Fruit fly (Drosophila melanogaster): ENCODE measurements around the gene CG8952.

The CG8952 gene

DNA sequence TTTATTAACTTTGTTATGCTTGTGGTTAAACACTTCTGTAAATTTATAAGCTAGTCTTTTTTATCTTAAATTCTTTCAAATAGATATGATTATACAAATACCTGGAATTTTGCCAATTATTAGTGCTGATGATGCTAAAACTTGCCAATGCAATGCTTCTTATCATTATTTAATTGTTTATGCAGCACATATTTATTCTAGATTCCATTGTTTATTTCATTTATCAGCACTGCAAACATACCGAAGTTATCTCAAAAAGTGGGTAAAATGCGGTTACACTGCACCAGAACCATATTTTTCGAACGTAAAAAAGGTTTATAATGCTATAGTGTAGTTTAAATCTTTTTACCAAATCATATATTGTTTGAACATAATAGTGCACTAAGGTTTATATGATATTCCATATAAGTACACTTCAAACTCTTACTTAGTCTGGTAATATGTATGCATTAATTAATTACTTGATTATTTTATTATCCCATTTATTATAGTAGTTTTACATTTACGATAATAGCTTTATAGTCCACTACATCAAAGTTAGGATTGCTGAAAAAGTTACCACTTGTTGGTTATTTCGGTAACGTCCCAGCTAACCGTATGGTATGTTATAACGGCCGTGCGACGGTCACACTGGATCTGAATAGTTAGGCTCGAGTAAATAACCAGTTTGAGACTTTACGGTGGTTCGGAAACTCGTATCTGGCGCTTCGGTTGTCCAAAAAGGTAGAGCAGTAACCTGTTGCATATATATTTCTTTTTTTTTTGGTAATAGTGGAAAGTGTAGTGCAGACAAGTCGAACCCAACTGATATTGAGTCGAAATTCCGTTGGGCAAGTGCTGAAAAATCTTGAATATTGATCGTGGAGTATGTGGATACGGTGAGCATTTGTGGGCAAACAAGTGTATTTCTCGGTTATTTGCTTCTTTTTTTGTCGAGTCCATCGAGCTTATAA lies 22.3 kb upstream of the CG8952 start, which contains the start of gene Rhp:
Gene Rhp, plus strand, starts transcription at position 663 of the 953 bp plus-strand sequence.
- TF ChIP-seq CTCF (optimal IDR thresholded peaks at IDR 0.05) = no peak
- no peak for TF ChIP-seq CG8478 (optimal IDR thresholded peaks at IDR 0.05)

DNA sequence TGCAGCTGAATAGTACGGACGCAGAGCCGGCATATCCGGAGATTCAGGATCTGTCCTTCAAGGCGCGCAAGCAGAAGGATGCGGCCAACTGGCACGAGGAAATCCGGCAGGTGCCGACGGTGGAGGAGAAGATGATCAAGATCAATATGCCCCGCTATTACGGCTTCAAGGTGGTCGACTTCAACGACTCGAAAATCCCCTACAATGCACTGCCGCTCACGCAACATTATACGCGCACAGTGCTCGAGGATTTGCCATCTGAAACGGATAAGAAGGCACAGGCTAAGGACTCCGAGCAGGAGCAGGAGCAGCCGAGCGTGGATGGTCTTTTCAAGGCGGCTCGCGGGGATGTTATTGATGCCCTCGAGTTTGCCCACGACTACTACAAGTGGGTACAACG lies 20.0 kb upstream of the CG8952 start:
- TF ChIP-seq CG8478 (optimal IDR thresholded peaks at IDR 0.05) = no peak
- no peak for TF ChIP-seq CTCF (optimal IDR thresholded peaks at IDR 0.05)

- no peak for TF ChIP-seq CTCF (optimal IDR thresholded peaks at IDR 0.05)
- no peak for TF ChIP-seq CG8478 (optimal IDR thresholded peaks at IDR 0.05)
These were observed 19.4 kb upstream of the CG8952 start, which contains the start of the genes Paf-AHalpha and mRpS30 for dm6 chrX:15785429-15786239. Gene Paf-AHalpha (minus strand): TSS chrX:15785583. Gene mRpS30 (plus strand): TSS chrX:15786047.

- no peak for TF ChIP-seq CG8478 (optimal IDR thresholded peaks at IDR 0.05)
These were observed 17.4 kb upstream of the CG8952 start, which contains the start of gene Efhc1.1 for dm6 chrX:15783610-15784009. Gene Efhc1.1 (minus strand): TSS chrX:15783710.

DNA sequence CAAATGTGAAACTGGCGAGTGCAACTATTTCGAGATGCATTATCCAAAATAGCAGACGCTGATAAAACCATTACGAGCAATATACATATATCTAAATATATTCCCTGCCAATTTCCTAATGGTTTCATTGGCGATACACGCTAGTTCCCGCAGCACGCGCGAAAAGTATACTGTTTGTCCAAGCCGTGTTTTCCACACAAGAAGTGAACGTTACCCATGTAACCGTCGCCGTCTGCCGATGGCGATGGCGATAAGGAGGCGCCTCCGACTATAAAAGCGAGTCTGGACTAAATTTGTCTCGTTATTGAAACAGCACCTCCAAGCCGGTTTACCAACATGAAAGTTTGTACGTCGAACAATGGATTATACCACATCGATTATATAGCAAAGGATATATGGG lies 12.6 kb upstream of the CG8952 start, which contains the start of gene CG43673:
Gene CG43673, plus strand, starts transcription at position 301 of the 400 bp plus-strand sequence.
- TF ChIP-seq CTCF (optimal IDR thresholded peaks at IDR 0.05) = no peak
- TF ChIP-seq CG8478 (optimal IDR thresholded peaks at IDR 0.05) = no peak

DNA sequence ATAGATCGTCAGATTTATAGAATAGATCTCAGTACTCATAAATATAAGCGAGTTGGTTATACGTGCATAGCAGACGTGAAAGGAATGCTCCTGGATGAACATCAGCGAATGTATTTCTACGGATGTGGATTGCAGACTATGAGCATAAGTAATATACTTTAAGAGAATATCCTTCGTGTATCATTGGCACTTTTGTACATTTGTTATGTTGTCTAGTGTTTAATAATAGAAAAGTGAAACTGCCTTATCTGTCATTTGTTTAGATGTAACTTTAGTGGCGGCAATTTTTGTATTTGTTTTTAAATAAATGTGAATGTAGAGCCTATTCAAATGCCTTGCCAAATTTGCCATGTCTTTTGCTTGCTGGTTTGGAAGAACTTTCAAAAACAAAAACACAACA lies 6.4 kb upstream of the CG8952 start, which contains the start of gene CG43672:
Gene CG43672, plus strand, starts transcription at position 301 of the 400 bp plus-strand sequence.
- TF ChIP-seq CG8478 (optimal IDR thresholded peaks at IDR 0.05) = no peak

dm6 chrX:15769457-15769856 lies 3.2 kb upstream of the CG8952 start, which contains the start of gene CG33172:
Gene CG33172 (plus strand): TSS chrX:15769664.
- TF ChIP-seq CTCF (optimal IDR thresholded peaks at IDR 0.05) (no peak), CG8478 (optimal IDR thresholded peaks at IDR 0.05) (no peak)

- no peak for TF ChIP-seq CG8478 (optimal IDR thresholded peaks at IDR 0.05)
- TF ChIP-seq CTCF (optimal IDR thresholded peaks at IDR 0.05) = no peak
These were observed 3.5 kb downstream of the CG8952 start, which contains the start of gene Polr3A for dm6 chrX:15762723-15763122. Gene Polr3A (plus strand): TSS chrX:15762956.

DNA sequence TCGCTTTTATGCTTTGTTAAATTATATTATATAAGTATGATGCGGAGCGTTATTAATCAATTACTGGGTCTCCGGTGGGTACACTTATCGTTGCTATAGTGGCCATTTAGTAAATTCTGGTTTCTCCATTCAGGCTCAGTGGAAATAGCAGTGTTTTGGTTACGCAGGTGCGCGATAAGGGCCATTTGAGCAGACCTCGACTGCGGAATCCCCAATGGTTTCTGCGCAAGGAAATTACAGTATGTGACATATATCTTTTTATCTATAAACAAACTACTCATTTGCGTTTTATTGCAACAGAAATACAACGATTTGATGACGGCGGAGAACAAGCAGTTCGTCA lies 5.0 kb downstream of the CG8952 start:
- TF ChIP-seq CTCF (optimal IDR thresholded peaks at IDR 0.05) (no peak), CG8478 (optimal IDR thresholded peaks at IDR 0.05) (no peak)

dm6 chrX:15760447-15761297 lies 5.6 kb downstream of the CG8952 start, which contains the start of the genes Graf and mRpL3:
Gene Graf (minus strand): TSS chrX:15760733.
Gene mRpL3 (plus strand): TSS chrX:15761248.
- peak in 1 of 2 experiments; percentile 21 for TF ChIP-seq CTCF (optimal IDR thresholded peaks at IDR 0.05)
- TF ChIP-seq CG8478 (optimal IDR thresholded peaks at IDR 0.05) = no peak

dm6 chrX:15759752-15760446 lies 6.3 kb downstream of the CG8952 start:
- TF ChIP-seq CG8478 (optimal IDR thresholded peaks at IDR 0.05) = no peak

DNA sequence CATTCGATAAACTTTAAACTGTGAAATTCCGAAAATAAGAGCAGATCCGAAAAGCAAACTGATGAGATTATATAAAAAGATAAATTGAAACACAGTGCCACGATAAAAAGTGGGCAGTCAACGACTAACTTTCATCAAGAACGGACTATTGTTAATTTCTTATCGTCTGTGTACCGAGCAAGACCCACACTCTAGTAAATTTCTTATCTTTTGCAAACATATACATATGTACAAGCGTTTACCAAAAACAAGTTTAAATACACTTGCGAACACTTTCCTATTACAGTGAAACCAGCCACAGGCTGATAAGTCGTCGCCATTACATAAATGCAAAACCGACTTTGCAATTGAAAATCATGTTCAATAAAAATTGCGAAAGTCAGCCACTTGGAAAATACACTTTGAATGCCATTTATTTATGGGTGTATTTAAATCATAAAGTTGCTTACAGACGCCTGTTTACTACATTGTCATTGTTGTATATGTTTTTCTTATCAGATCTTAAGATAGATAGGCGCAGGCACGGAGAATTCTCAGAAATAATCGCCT lies 7.5 kb downstream of the CG8952 start:
- TF ChIP-seq CG8478 (optimal IDR thresholded peaks at IDR 0.05) = no peak
- no peak for TF ChIP-seq CTCF (optimal IDR thresholded peaks at IDR 0.05)

- no peak for TF ChIP-seq CTCF (optimal IDR thresholded peaks at IDR 0.05)
- no peak for TF ChIP-seq CG8478 (optimal IDR thresholded peaks at IDR 0.05)
These were observed 10.2 kb downstream of the CG8952 start, which contains the start of gene CG8260 for dm6 chrX:15756018-15756417. Gene CG8260 (plus strand): TSS chrX:15756318.
